Worm (Caenorhabditis elegans) whole organism, midembryonic: ENCODE measurements around the gene T13F3.8.

Experiments used
- cog-1 ChIP-seq: sonication (generic microtip); optimal IDR thresholded peaks from 2 replicates; lab custom pipeline; 2016; ENCODE audit warnings: missing genetic modification characterization, missing compliant biosample characterization
- med-1 ChIP-seq: sonication (generic microtip); optimal IDR thresholded peaks from 2 replicates; lab custom pipeline; 2017; ENCODE audit warnings: missing genetic modification characterization, mild to moderate bottlenecking, missing compliant biosample characterization, antibody characterized with exemption, missing genetic modification reagents; ENCODE audit not compliant: insufficient read depth

ce11 chrV:16259684-16260083 lies 9.9 kb upstream of the T13F3.8 start, which contains the start of gene nhr-127:
- no peak for TF ChIP-seq med-1 (GFP tag; lab: Kevin White, UChicago)
- no peak for TF ChIP-seq cog-1 (tag; lab: Kevin White, UChicago)
